Fruit fly (Drosophila melanogaster) whole organism, embryonic: ENCODE data around the gene Mbs.

Source experiments
- ATbp ChIP-seq: fragments of 200-800 bp; sonication (Bioruptor generic); optimal IDR thresholded peaks from 2 replicates; lab custom pipeline; 2017; ENCODE audit warnings: missing biosample characterization, mild to moderate bottlenecking, missing genetic modification characterization, missing genetic modification reagents
- Asciz ChIP-seq: fragments of 200-800 bp; sonication (Bioruptor generic); optimal IDR thresholded peaks from 2 replicates; lab custom pipeline; 2017; ENCODE audit warnings: missing biosample characterization, mild to moderate bottlenecking, missing genetic modification characterization, missing genetic modification reagents
- Blimp-1 ChIP-seq: fragments of 200-800 bp; sonication (Bioruptor generic); optimal IDR thresholded peaks from 3 replicates; lab custom pipeline; 2018; ENCODE audit warnings: missing biosample characterization, missing genetic modification characterization, mild to moderate bottlenecking, moderate library complexity, missing genetic modification reagents
- CG11456 ChIP-seq: fragments of 200-800 bp; sonication (Bioruptor generic); IDR thresholded peaks from 3 replicates; pipeline ENCODE4 v1.3.6; 2022; ENCODE audit warnings: missing biosample characterization, missing genetic modification characterization
- CG11695 ChIP-seq: fragments of 200-800 bp; sonication (Bioruptor generic); IDR thresholded peaks from 3 replicates; pipeline ENCODE4 v1.3.6; 2022; ENCODE audit warnings: missing biosample characterization, missing genetic modification characterization
- CG12071 ChIP-seq: fragments of 200-800 bp; sonication (Bioruptor generic); optimal IDR thresholded peaks from 3 replicates; lab custom pipeline; 2018; ENCODE audit warnings: missing biosample characterization, mild to moderate bottlenecking, missing genetic modification characterization
- CG15601 ChIP-seq: fragments of 200-800 bp; sonication (Bioruptor generic); optimal IDR thresholded peaks from 3 replicates; lab custom pipeline; 2019; ENCODE audit warnings: missing biosample characterization, mild to moderate bottlenecking, missing genetic modification characterization, moderate library complexity
- CG17328 ChIP-seq: fragments of 200-800 bp; sonication (Bioruptor generic); IDR thresholded peaks from 2 replicates; pipeline ENCODE4 v1.3.6; 2022; ENCODE audit warnings: missing biosample characterization, missing genetic modification characterization
- CG17359 ChIP-seq: fragments of 200-800 bp; sonication (Bioruptor generic); optimal IDR thresholded peaks from 3 replicates; lab custom pipeline; 2018; ENCODE audit warnings: missing biosample characterization, mild to moderate bottlenecking, missing genetic modification characterization, moderate library complexity
- CG17829 ChIP-seq: fragments of 200-800 bp; optimal IDR thresholded peaks from 2 replicates; lab custom pipeline; 2019; ENCODE audit warnings: missing biosample characterization, mild to moderate bottlenecking, missing genetic modification characterization, moderate library complexity
- CG18599 ChIP-seq: fragments of 200-800 bp; sonication (Bioruptor generic); optimal IDR thresholded peaks from 3 replicates; lab custom pipeline; 2017; ENCODE audit warnings: missing biosample characterization, missing genetic modification characterization, mild to moderate bottlenecking, moderate library complexity, missing genetic modification reagents
- CG2120 ChIP-seq: fragments of 200-800 bp; sonication (Bioruptor generic); optimal IDR thresholded peaks from 3 replicates; lab custom pipeline; 2016; ENCODE audit warnings: missing biosample characterization, missing genetic modification characterization
- CG3407 ChIP-seq: fragments of 200-800 bp; sonication (Bioruptor generic); optimal IDR thresholded peaks from 2 replicates; lab custom pipeline; 2018; ENCODE audit warnings: missing biosample characterization, mild to moderate bottlenecking, missing genetic modification characterization
- CG8944 ChIP-seq: fragments of 200-800 bp; sonication (Bioruptor generic); optimal IDR thresholded peaks from 3 replicates; lab custom pipeline; 2016; ENCODE audit warnings: missing biosample characterization, missing genetic modification characterization
- Dbx ChIP-seq: fragments of 200-800 bp; sonication (Bioruptor generic); IDR thresholded peaks from 3 replicates; pipeline ENCODE4 v1.3.6; 2022; ENCODE audit warnings: missing biosample characterization, missing genetic modification characterization
- Deaf1 ChIP-seq: fragments of 200-800 bp; optimal IDR thresholded peaks from 3 replicates; lab custom pipeline; 2019; ENCODE audit warnings: missing biosample characterization, mild to moderate bottlenecking, missing genetic modification characterization, moderate library complexity
- Dip3 ChIP-seq: fragments of 200-800 bp; sonication (Bioruptor generic); optimal IDR thresholded peaks from 3 replicates; lab custom pipeline; 2016; ENCODE audit warnings: missing biosample characterization, missing genetic modification characterization
- Dll ChIP-seq: fragments of 200-800 bp; sonication (Bioruptor generic); IDR thresholded peaks from 4 replicates; pipeline ENCODE4 v1.3.6; 2022; ENCODE audit warnings: missing biosample characterization, missing genetic modification characterization; ENCODE audit not compliant: partially characterized antibody
- HLH3B ChIP-seq: fragments of 200-800 bp; sonication (Bioruptor generic); IDR thresholded peaks from 2 replicates; pipeline ENCODE4 v1.3.6; 2022; ENCODE audit warnings: missing biosample characterization, missing genetic modification characterization
- HLH54F ChIP-seq: fragments of 200-800 bp; sonication (Bioruptor generic); optimal IDR thresholded peaks from 3 replicates; lab custom pipeline; 2016; ENCODE audit warnings: missing biosample characterization, missing genetic modification characterization
- Lhr ChIP-seq: fragments of 200-800 bp; sonication (Bioruptor generic); optimal IDR thresholded peaks from 3 replicates; lab custom pipeline; 2017; ENCODE audit warnings: mild to moderate bottlenecking, missing biosample characterization, missing genetic modification reagents, missing genetic modification characterization
- Max ChIP-seq: fragments of 200-800 bp; sonication (Bioruptor generic); optimal IDR thresholded peaks from 2 replicates; lab custom pipeline; 2016; ENCODE audit warnings: missing biosample characterization, mild to moderate bottlenecking, missing genetic modification characterization
- PHDP ChIP-seq: fragments of 200-800 bp; sonication (Bioruptor generic); optimal IDR thresholded peaks from 3 replicates; lab custom pipeline; 2018; ENCODE audit warnings: missing biosample characterization, mild to moderate bottlenecking, missing genetic modification characterization, moderate library complexity
- Rfx ChIP-seq: fragments of 200-800 bp; sonication (Bioruptor generic); IDR thresholded peaks from 2 replicates; pipeline ENCODE4 v1.3.6; 2022; ENCODE audit warnings: missing biosample characterization, missing genetic modification characterization
- Rx ChIP-seq: fragments of 200-800 bp; sonication (Bioruptor generic); IDR thresholded peaks from 2 replicates; pipeline ENCODE4 v1.3.6; 2022; ENCODE audit warnings: missing biosample characterization, missing genetic modification characterization
- Side ChIP-seq: fragments of 200-800 bp; sonication (Bioruptor generic); optimal IDR thresholded peaks from 2 replicates; lab custom pipeline; 2016; ENCODE audit warnings: missing biosample characterization, missing genetic modification characterization
- Sox100B ChIP-seq: fragments of 200-800 bp; sonication (Bioruptor generic); optimal IDR thresholded peaks from 3 replicates; lab custom pipeline; 2018; ENCODE audit warnings: missing biosample characterization, mild to moderate bottlenecking, missing genetic modification characterization
- Spps ChIP-seq: fragments of 200-800 bp; sonication (Bioruptor generic); optimal IDR thresholded peaks from 2 replicates; lab custom pipeline; 2018; ENCODE audit warnings: missing biosample characterization, mild to moderate bottlenecking, missing genetic modification characterization
- Usf ChIP-seq: fragments of 200-800 bp; sonication (Bioruptor generic); optimal IDR thresholded peaks from 2 replicates; lab custom pipeline; 2017; ENCODE audit warnings: missing genotype, missing biosample characterization, missing genetic modification characterization
- bcd ChIP-seq: fragments of 200-800 bp; sonication (Bioruptor generic); optimal IDR thresholded peaks from 2 replicates; lab custom pipeline; 2017; ENCODE audit warnings: missing biosample characterization, mild to moderate bottlenecking, missing genetic modification characterization
- bowl ChIP-seq: fragments of 200-800 bp; sonication (Bioruptor generic); IDR thresholded peaks from 2 replicates; pipeline ENCODE4 v1.3.6; 2022; ENCODE audit warnings: missing biosample characterization, missing genetic modification characterization
- danr ChIP-seq: fragments of 200-800 bp; sonication (Bioruptor generic); IDR thresholded peaks from 2 replicates; pipeline ENCODE4 v1.3.6; 2022; ENCODE audit warnings: missing biosample characterization, missing genetic modification characterization
- dysf ChIP-seq: fragments of 200-800 bp; sonication (Bioruptor generic); IDR thresholded peaks from 3 replicates; pipeline ENCODE4 v1.3.6; 2022; ENCODE audit warnings: missing biosample characterization, missing genetic modification characterization
- emc ChIP-seq: fragments of 200-800 bp; sonication (Bioruptor generic); optimal IDR thresholded peaks from 2 replicates; lab custom pipeline; 2016; ENCODE audit warnings: missing biosample characterization, missing genetic modification characterization
- gem ChIP-seq: fragments of 200-800 bp; sonication (Bioruptor generic); optimal IDR thresholded peaks from 2 replicates; lab custom pipeline; 2019; ENCODE audit warnings: missing biosample characterization, mild to moderate bottlenecking, missing genetic modification characterization, moderate library complexity
- hb ChIP-seq: fragments of 200-800 bp; sonication (Bioruptor generic); IDR thresholded peaks from 3 replicates; pipeline ENCODE4 v1.3.6; 2022; ENCODE audit warnings: missing biosample characterization, missing genetic modification characterization; ENCODE audit not compliant: partially characterized antibody
- her ChIP-seq: fragments of 200-800 bp; sonication (Bioruptor generic); optimal IDR thresholded peaks from 2 replicates; lab custom pipeline; 2016; ENCODE audit warnings: missing biosample characterization, missing genetic modification characterization
- ind ChIP-seq: fragments of 200-800 bp; sonication (Bioruptor generic); optimal IDR thresholded peaks from 3 replicates; lab custom pipeline; 2016; ENCODE audit warnings: missing biosample characterization, missing genetic modification characterization
- jing ChIP-seq: fragments of 200-800 bp; sonication (Bioruptor generic); optimal IDR thresholded peaks from 2 replicates; lab custom pipeline; 2018; ENCODE audit warnings: missing biosample characterization, mild to moderate bottlenecking, missing genetic modification characterization
- kah ChIP-seq: fragments of 200-800 bp; sonication (Bioruptor generic); optimal IDR thresholded peaks from 2 replicates; lab custom pipeline; 2018; ENCODE audit warnings: missing biosample characterization, mild to moderate bottlenecking, missing genetic modification characterization
- ken ChIP-seq: fragments of 200-800 bp; sonication (Bioruptor generic); IDR thresholded peaks from 3 replicates; pipeline ENCODE4 v1.3.6; 2022; ENCODE audit warnings: missing biosample characterization, missing genetic modification characterization
- pb ChIP-seq: fragments of 200-800 bp; sonication (Bioruptor generic); optimal IDR thresholded peaks from 3 replicates; lab custom pipeline; 2016; ENCODE audit warnings: missing biosample characterization, missing genetic modification characterization
- repo ChIP-seq: fragments of 200-800 bp; sonication (Bioruptor generic); optimal IDR thresholded peaks from 2 replicates; lab custom pipeline; 2016; ENCODE audit warnings: missing biosample characterization, missing genetic modification characterization
- sob ChIP-seq: fragments of 200-800 bp; sonication (Bioruptor generic); IDR thresholded peaks from 2 replicates; pipeline ENCODE4 v1.3.6; 2022; ENCODE audit warnings: missing biosample characterization, missing genetic modification characterization
- sug ChIP-seq: fragments of 200-800 bp; optimal IDR thresholded peaks from 2 replicates; lab custom pipeline; 2019; ENCODE audit warnings: missing biosample characterization, mild to moderate bottlenecking, missing genetic modification characterization, moderate library complexity
- ttk ChIP-seq: fragments of 200-800 bp; sonication (Bioruptor generic); IDR thresholded peaks from 2 replicates; pipeline ENCODE4 v2.1.2; 2022; ENCODE audit warnings: missing biosample characterization, missing genetic modification characterization
- twi ChIP-seq: fragments of 200-800 bp; optimal IDR thresholded peaks from 2 replicates; lab custom pipeline; 2019; ENCODE audit warnings: missing biosample characterization, mild to moderate bottlenecking, missing genetic modification characterization, moderate library complexity
- vvl ChIP-seq: fragments of 200-800 bp; sonication (Bioruptor generic); IDR thresholded peaks from 2 replicates; pipeline ENCODE4 v1.3.6; 2022; ENCODE audit warnings: missing biosample characterization, missing genetic modification characterization
- zfh2 ChIP-seq: fragments of 200-800 bp; sonication (Bioruptor generic); optimal IDR thresholded peaks from 2 replicates; lab custom pipeline; 2016; ENCODE audit warnings: missing biosample characterization, missing genetic modification characterization

Mbs gene

DNA sequence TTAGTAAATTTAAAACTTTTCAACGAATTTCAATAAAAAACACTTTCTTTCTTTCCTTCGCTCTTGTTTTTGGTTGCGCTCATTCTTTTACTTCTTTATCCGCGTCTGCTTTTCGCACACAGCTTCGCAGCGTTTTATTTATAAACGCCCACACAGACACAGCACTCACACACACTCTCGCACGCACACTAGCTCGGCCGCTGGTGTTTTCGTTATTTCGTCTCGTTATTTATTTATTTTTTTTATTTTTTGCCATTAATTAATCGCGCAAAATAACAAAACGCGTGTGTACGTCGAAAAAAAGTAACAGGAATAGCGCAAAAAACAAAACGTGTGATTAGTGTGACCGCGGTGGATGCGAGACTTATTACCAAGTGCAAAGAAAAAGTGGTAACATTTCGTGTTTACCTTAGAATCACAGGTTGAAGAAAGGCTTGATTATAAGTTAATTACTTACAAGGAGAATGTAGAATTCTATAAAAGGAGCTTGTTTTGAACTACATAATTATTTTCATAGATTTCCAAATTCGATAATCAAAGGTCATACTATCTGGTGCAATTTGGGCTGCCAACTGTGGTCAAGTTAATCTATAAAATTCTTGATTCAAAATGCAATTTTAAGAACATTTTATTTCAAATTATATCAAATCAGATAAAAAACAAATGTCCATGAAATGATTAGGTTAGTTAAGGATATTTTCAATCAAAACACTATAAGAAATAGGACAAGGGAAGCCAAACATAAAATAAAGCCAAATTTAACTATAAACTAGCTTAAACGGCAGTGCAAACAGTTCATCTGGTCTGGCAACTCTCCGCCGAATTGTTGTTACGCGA lies 47.1 kb upstream of the Mbs start, which contains the start of the genes hzg and mRpS31 (continued):
- TF ChIP-seq Usf (GFP tag; lab: Kevin White, UChicago) (no peak), kah (GFP tag; lab: Kevin White, UChicago) (no peak), sug (tag; lab: Kevin White, UChicago) (peak; percentile 67), bcd (GFP tag; lab: Kevin White, UChicago) (peak; percentile 14), zfh2 (peak; percentile 60), Deaf1 (peak; percentile 25), bowl (GFP tag; lab: Robert Waterston, UW) (no peak), emc (GFP tag; lab: Kevin White, UChicago) (peak; percentile 23), Max (GFP tag; lab: Kevin White, UChicago) (peak; percentile 54), repo (GFP tag; lab: Kevin White, UChicago) (peak; percentile 13), Rfx (GFP tag; lab: Robert Waterston, UW) (peak; percentile 66), ken (GFP tag; lab: Robert Waterston, UW) (0 out of 3 replicates have a peak, but pooled peaks have one; percentile 37), Dll (GFP tag; lab: Robert Waterston, UW) (no peak), CG18599 (GFP tag; lab: Kevin White, UChicago) (peak; percentile 49), CG11456 (no peak), dysf (GFP tag; lab: Robert Waterston, UW) (peak; percentile 46; the same call in 1 of the 3 replicates), HLH54F (GFP tag; lab: Kevin White, UChicago) (peak; percentile 45), Rx (GFP tag; lab: Robert Waterston, UW) (no peak), pb (GFP tag; lab: Kevin White, UChicago) (peak; percentile 12), jing (GFP tag; lab: Kevin White, UChicago) (no peak), Lhr (GFP tag; lab: Kevin White, UChicago) (peak; percentile 55)

DNA sequence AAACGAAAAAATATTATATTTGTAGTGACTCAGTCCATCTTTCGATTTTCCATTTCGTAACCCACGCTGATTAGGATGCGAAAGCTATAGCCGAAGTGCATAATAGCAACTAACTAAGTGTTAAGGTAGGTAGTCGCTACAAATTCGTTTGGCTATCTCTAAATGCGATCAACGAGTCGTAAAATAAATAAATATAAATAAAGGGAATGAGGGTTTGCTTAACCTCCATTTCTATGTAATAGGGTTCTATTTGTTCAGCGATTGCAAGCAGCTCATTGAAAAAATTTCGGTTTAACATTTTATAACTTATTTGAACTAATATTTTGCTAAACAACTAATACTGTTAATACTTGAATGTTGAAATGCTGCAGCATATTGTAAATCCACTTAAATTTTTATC lies 41.6 kb upstream of the Mbs start:
- peak; percentile 12 for TF ChIP-seq CG15601 (tag; lab: Kevin White, UChicago)
- TF ChIP-seq ttk = no peak
- TF ChIP-seq ATbp (GFP tag; lab: Kevin White, UChicago) = peak; percentile 33
- TF ChIP-seq Dip3 (GFP tag; lab: Kevin White, UChicago) = no peak
- TF ChIP-seq Dbx = no peak
- no peak for TF ChIP-seq CG11695 (GFP tag; lab: Robert Waterston, UW)
- TF ChIP-seq Side = no peak
- no peak for TF ChIP-seq hb
- TF ChIP-seq ind (GFP tag; lab: Kevin White, UChicago) = no peak
- TF ChIP-seq sob (GFP tag; lab: Robert Waterston, UW) = no peak
- TF ChIP-seq CG3407 (GFP tag; lab: Kevin White, UChicago) = peak; percentile 29
- TF ChIP-seq her (GFP tag; lab: Kevin White, UChicago) = no peak
- TF ChIP-seq twi (tag; lab: Kevin White, UChicago) = no peak
- TF ChIP-seq Spps (tag; lab: Kevin White, UChicago) = no peak
- peak; percentile 51 for TF ChIP-seq CG17359 (tag; lab: Kevin White, UChicago)
- TF ChIP-seq vvl = no peak; the same call in 1 of the 2 replicates
- TF ChIP-seq CG17829 (tag; lab: Kevin White, UChicago) = no peak
- no peak for TF ChIP-seq HLH3B (GFP tag; lab: Robert Waterston, UW)
- TF ChIP-seq CG17328 (GFP tag; lab: Robert Waterston, UW) = no peak
- TF ChIP-seq Sox100B (GFP tag; lab: Kevin White, UChicago) = peak; percentile 44
- no peak for TF ChIP-seq CG12071 (GFP tag; lab: Kevin White, UChicago)
- TF ChIP-seq Asciz (GFP tag; lab: Kevin White, UChicago) = peak; percentile 46
- peak; percentile 3 for TF ChIP-seq gem (tag; lab: Kevin White, UChicago)
- no peak for TF ChIP-seq danr
- peak; percentile 24 for TF ChIP-seq Blimp-1
- TF ChIP-seq PHDP (tag; lab: Kevin White, UChicago) = peak; percentile 18
- TF ChIP-seq CG8944 = no peak
- TF ChIP-seq CG2120 = no peak
